Worm (Caenorhabditis elegans): ENCODE measurements around the gene F09F7.6.
A peak's percentile ranks its signal among the peaks of the same experiment; 100 is the strongest.

Gene F09F7.6

DNA sequence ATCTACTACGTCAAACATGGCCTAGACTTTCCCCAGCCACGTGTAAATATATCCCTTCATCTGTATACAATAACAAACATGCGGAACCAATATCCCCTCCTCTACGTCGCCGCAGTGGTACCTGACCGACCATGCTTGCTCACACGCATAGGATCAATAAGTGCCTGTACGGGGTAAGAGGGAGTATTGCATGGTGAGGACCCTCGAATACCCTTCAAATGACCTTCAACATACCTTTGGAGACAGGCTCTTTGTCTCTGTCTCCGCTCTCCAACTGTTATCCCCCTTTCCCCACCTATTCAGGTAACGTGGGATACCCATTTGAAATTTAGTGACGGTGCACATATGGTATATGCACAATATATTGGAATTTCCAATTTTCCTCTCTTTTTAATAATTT lies 26.0 kb downstream of the F09F7.6 start, which contains the start of gene dex-1:
dex-1 (plus strand) TSS at position 132 of the 400 bp plus-strand sequence.
- TF ChIP-seq sem-2 (GFP tag; optimal IDR thresholded peaks at IDR 0.05): no peak
- TF ChIP-seq unc-120 (tag; optimal IDR thresholded peaks at IDR 0.05; ENCODE audit: poor library complexity, severe bottlenecking): no peak
- TF ChIP-seq zip-8 (tag; optimal IDR thresholded peaks at IDR 0.05): peak; percentile 42
- TF ChIP-seq nhr-2 (tag; optimal IDR thresholded peaks at IDR 0.05): peak; percentile 99

DNA sequence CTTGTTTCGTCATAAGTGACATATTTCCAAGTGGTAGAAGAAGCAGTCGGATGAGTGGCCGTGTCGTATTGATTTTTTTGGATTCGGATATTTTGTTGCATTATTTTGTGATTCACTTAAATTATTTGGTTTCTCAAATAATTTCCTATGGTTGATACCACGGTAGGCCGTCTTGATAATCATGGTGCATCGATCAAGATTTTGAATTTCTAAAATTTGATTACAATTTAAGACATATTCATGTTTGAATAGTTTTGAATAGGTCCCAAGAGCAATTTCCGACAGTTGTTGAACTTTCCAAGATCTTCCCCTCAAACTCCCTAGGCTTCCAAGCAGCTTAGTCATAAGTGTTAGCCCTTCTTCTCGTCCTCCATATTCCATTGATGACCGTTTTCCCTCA lies 30.0 kb downstream of the F09F7.6 start, which contains the start of gene D1044.4:
D1044.4 (minus strand) TSS at position 101 of the 400 bp plus-strand sequence.
- no peak for TF ChIP-seq ceh-39 (tag; optimal IDR thresholded peaks at IDR 0.05)
- no peak for TF ChIP-seq ces-1 (GFP tag; optimal IDR thresholded peaks at IDR 0.05)
- no peak for TF ChIP-seq cnd-1 (tag; optimal IDR thresholded peaks at IDR 0.05)
- TF ChIP-seq ceh-83 (GFP tag; optimal IDR thresholded peaks at IDR 0.05): no peak
- no peak for TF ChIP-seq bed-3 (GFP tag; optimal IDR thresholded peaks at IDR 0.05)
- TF ChIP-seq hlh-1 (tag; optimal IDR thresholded peaks at IDR 0.05): no peak
- TF ChIP-seq ham-2 (GFP tag; optimal IDR thresholded peaks at IDR 0.05): no peak
- no peak for TF ChIP-seq nhr-12 (tag; optimal IDR thresholded peaks at IDR 0.05)
- no peak for TF ChIP-seq ceh-43 (GFP tag; optimal IDR thresholded peaks at IDR 0.05)
- no peak for TF ChIP-seq nhr-76 (tag; optimal IDR thresholded peaks at IDR 0.05)
- TF ChIP-seq nhr-28 (tag; optimal IDR thresholded peaks at IDR 0.05): no peak
- no peak for TF ChIP-seq M03D4.4 (tag; optimal IDR thresholded peaks at IDR 0.05)
- no peak for TF ChIP-seq lsy-2 (tag; optimal IDR thresholded peaks at IDR 0.05)

DNA sequence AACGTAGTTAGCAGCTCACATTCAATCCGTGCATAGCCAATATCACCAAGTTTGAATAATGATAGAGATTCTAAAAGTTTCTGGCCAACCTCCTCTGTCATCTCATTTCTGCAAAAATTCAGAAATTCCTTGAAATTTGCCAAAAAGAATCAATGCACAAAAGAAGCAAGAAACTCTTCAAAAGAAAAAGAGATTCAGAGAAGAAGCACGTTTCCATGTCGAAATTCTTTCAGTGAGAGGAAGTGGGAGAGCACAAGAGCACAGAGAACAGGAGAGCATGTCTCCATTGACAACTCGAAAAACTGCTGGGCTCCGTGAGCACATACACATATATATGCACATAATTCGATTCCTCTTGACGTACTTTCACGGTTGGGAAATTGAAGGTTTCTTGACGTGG lies 34.5 kb downstream of the F09F7.6 start, which contains the start of gene nekl-4:
nekl-4 (minus strand) TSS at position 101 of the 400 bp plus-strand sequence.
- no peak for TF ChIP-seq unc-39 (tag; optimal IDR thresholded peaks at IDR 0.05)
- TF ChIP-seq ceh-83 (GFP tag; optimal IDR thresholded peaks at IDR 0.05): no peak
- no peak for TF ChIP-seq unc-120 (tag; optimal IDR thresholded peaks at IDR 0.05; ENCODE audit: poor library complexity, severe bottlenecking)
- no peak for TF ChIP-seq sptf-1 (tag; optimal IDR thresholded peaks at IDR 0.05)
- TF ChIP-seq nhr-237 (tag; optimal IDR thresholded peaks at IDR 0.05): no peak
- no peak for TF ChIP-seq mab-5 (tag; optimal IDR thresholded peaks at IDR 0.05)
- TF ChIP-seq elt-3 (tag; optimal IDR thresholded peaks at IDR 0.05): no peak
- no peak for TF ChIP-seq cnd-1 (tag; optimal IDR thresholded peaks at IDR 0.05)
- no peak for TF ChIP-seq unc-62 (GFP tag; optimal IDR thresholded peaks at IDR 0.05)
- no peak for TF ChIP-seq elt-1 (tag; optimal IDR thresholded peaks at IDR 0.05; ENCODE audit: borderline replicate concordance, insufficient read depth)
- no peak for TF ChIP-seq blmp-1 (tag; optimal IDR thresholded peaks at IDR 0.05)
- TF ChIP-seq nhr-76 (tag; optimal IDR thresholded peaks at IDR 0.05): no peak
- no peak for TF ChIP-seq ceh-39 (tag; optimal IDR thresholded peaks at IDR 0.05)
- TF ChIP-seq nhr-2 (tag; optimal IDR thresholded peaks at IDR 0.05): no peak
- no peak for TF ChIP-seq M03D4.4 (tag; optimal IDR thresholded peaks at IDR 0.05)

DNA sequence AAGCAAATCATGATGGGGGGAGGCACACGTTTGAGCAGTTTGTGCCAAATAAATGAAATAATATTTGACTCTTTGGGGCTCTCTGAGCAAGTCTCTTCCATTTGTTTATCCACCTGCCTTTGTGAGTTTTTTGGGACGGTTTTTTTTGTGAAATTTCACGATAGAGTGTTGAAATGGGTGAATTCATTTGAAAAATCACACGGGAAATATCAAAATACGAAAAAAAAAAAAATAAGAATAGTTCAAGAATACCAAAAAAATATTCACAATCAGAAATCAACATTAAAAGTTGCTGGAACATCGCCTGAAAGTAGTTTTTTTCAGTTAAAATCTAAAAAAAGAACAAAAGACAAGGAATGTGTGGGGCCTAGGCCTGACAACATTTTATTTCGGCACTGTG lies 39.4 kb downstream of the F09F7.6 start, which contains the start of gene pqn-25:
pqn-25 (minus strand) TSS at position 101 of the 400 bp plus-strand sequence.
- TF ChIP-seq M03D4.4 (tag; optimal IDR thresholded peaks at IDR 0.05) (no peak), zip-8 (tag; optimal IDR thresholded peaks at IDR 0.05) (no peak), unc-39 (tag; optimal IDR thresholded peaks at IDR 0.05) (no peak), bed-3 (GFP tag; optimal IDR thresholded peaks at IDR 0.05) (no peak), ham-2 (GFP tag; optimal IDR thresholded peaks at IDR 0.05) (no peak), elt-1 (tag; optimal IDR thresholded peaks at IDR 0.05; ENCODE audit: borderline replicate concordance, insufficient read depth) (no peak), mls-2 (tag; optimal IDR thresholded peaks at IDR 0.05) (no peak), sem-2 (GFP tag; optimal IDR thresholded peaks at IDR 0.05) (no peak), lin-32 (GFP tag; optimal IDR thresholded peaks at IDR 0.05) (no peak), ceh-39 (tag; optimal IDR thresholded peaks at IDR 0.05) (no peak), ztf-11 (tag; optimal IDR thresholded peaks at IDR 0.05) (no peak), nhr-237 (tag; optimal IDR thresholded peaks at IDR 0.05) (no peak)

DNA sequence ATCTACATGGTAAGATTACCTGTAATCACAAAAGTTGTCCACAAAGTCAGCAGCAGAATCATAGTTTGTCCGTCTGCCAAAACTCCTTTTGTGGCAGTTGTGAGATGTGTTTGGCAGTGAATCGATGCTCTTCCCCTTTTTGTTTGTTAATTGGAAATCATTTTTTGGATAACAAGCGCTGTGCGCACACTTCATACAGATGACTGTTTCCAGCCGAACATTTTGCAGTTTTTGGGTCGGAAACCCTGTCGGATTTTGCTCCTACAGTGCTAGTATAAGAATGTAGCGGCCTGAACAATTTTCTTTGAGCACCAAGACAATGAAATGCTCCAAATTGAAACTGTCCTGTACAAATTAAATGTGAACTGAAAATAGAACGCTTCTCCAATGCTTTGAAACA lies 43.3 kb downstream of the F09F7.6 start, which contains the start of gene D1044.7:
D1044.7 (minus strand) TSS at position 101 of the 400 bp plus-strand sequence.
- TF ChIP-seq snpc-4 (tag; optimal IDR thresholded peaks at IDR 0.05) (no peak), lsy-2 (tag; optimal IDR thresholded peaks at IDR 0.05) (no peak), cnd-1 (tag; optimal IDR thresholded peaks at IDR 0.05) (no peak), mls-2 (tag; optimal IDR thresholded peaks at IDR 0.05) (no peak), ceh-83 (GFP tag; optimal IDR thresholded peaks at IDR 0.05) (no peak), lin-13 (tag; optimal IDR thresholded peaks at IDR 0.05) (no peak), flh-1 (GFP tag; optimal IDR thresholded peaks at IDR 0.05) (no peak), elt-3 (tag; optimal IDR thresholded peaks at IDR 0.05) (no peak), pha-4 (tag; optimal IDR thresholded peaks at IDR 0.05) (no peak), ztf-11 (tag; optimal IDR thresholded peaks at IDR 0.05) (no peak), ceh-43 (GFP tag; optimal IDR thresholded peaks at IDR 0.05) (no peak), drap-1 (GFP tag; optimal IDR thresholded peaks at IDR 0.05) (no peak), nhr-12 (tag; optimal IDR thresholded peaks at IDR 0.05) (no peak), nhr-76 (tag; optimal IDR thresholded peaks at IDR 0.05) (no peak), mep-1 (tag; optimal IDR thresholded peaks at IDR 0.05) (no peak), M03D4.4 (tag; optimal IDR thresholded peaks at IDR 0.05) (no peak), blmp-1 (tag; optimal IDR thresholded peaks at IDR 0.05) (no peak), sptf-1 (tag; optimal IDR thresholded peaks at IDR 0.05) (no peak), ces-1 (GFP tag; optimal IDR thresholded peaks at IDR 0.05) (no peak)
